Fruit fly (Drosophila melanogaster) whole organism, embryonic: ENCODE data around the gene Sec20.
A peak's percentile ranks its signal among the peaks of the same experiment; 100 is the strongest.

Experiments
- Atf3 ChIP-seq: fragments of 200-800 bp; sonication (Bioruptor generic); optimal IDR thresholded peaks from 3 replicates; lab custom pipeline; 2016; ENCODE audit warnings: missing biosample characterization, missing genetic modification characterization
- Awh ChIP-seq: fragments of 200-800 bp; sonication (Bioruptor generic); IDR thresholded peaks from 2 replicates; pipeline ENCODE4, ENCODE4 v1.3.6; 2022; ENCODE audit warnings: missing biosample characterization, missing genetic modification characterization
- CG10431 ChIP-seq: fragments of 200-800 bp; sonication (Bioruptor generic); optimal IDR thresholded peaks from 3 replicates; lab custom pipeline; 2018; ENCODE audit warnings: missing biosample characterization, mild to moderate bottlenecking, missing genetic modification characterization
- CG12071 ChIP-seq: fragments of 200-800 bp; sonication (Bioruptor generic); optimal IDR thresholded peaks from 3 replicates; lab custom pipeline; 2018; ENCODE audit warnings: missing biosample characterization, mild to moderate bottlenecking, missing genetic modification characterization
- CG13624 ChIP-seq: fragments of 200-800 bp; sonication (Bioruptor generic); optimal IDR thresholded peaks from 2 replicates; lab custom pipeline; 2016; ENCODE audit warnings: missing biosample characterization, missing genetic modification characterization
- CG15601 ChIP-seq: fragments of 200-800 bp; sonication (Bioruptor generic); optimal IDR thresholded peaks from 3 replicates; lab custom pipeline; 2019; ENCODE audit warnings: missing biosample characterization, mild to moderate bottlenecking, missing genetic modification characterization, moderate library complexity
- CG17829 ChIP-seq: fragments of 200-800 bp; optimal IDR thresholded peaks from 2 replicates; lab custom pipeline; 2019; ENCODE audit warnings: missing biosample characterization, mild to moderate bottlenecking, missing genetic modification characterization, moderate library complexity
- CG17912 ChIP-seq: fragments of 200-800 bp; sonication (Bioruptor generic); optimal IDR thresholded peaks from 2 replicates; lab custom pipeline; 2018; ENCODE audit warnings: missing biosample characterization, mild to moderate bottlenecking, missing genetic modification characterization
- CG2199 ChIP-seq: fragments of 200-800 bp; sonication (Bioruptor generic); IDR thresholded peaks from 3 replicates; pipeline ENCODE4 v1.3.6; 2022; ENCODE audit warnings: missing biosample characterization, missing genetic modification characterization
- CG2875 ChIP-seq: fragments of 200-800 bp; sonication (Bioruptor generic); optimal IDR thresholded peaks from 2 replicates; lab custom pipeline; 2017; ENCODE audit warnings: missing biosample characterization, mild to moderate bottlenecking, missing genetic modification characterization, missing genetic modification reagents
- CG34376 ChIP-seq: fragments of 200-800 bp; sonication (Bioruptor generic); optimal IDR thresholded peaks from 2 replicates; lab custom pipeline; 2018; ENCODE audit warnings: missing biosample characterization, mild to moderate bottlenecking, missing genetic modification characterization
- CG4424 ChIP-seq: fragments of 200-800 bp; sonication (Bioruptor generic); optimal IDR thresholded peaks from 3 replicates; lab custom pipeline; 2016; ENCODE audit warnings: missing biosample characterization, missing genetic modification characterization
- CG6654 ChIP-seq: fragments of 200-800 bp; sonication (Bioruptor generic); optimal IDR thresholded peaks from 2 replicates; lab custom pipeline; 2017; ENCODE audit warnings: missing biosample characterization, mild to moderate bottlenecking, missing genetic modification characterization
- CG7745 ChIP-seq: fragments of 200-800 bp; sonication (Bioruptor generic); optimal IDR thresholded peaks from 2 replicates; lab custom pipeline; 2018; ENCODE audit warnings: missing biosample characterization, mild to moderate bottlenecking, missing genetic modification characterization, moderate library complexity
- CG9932 ChIP-seq: fragments of 200-800 bp; sonication (Bioruptor generic); IDR thresholded peaks from 2 replicates; pipeline ENCODE4 v1.3.6; 2022; ENCODE audit warnings: missing biosample characterization, missing genetic modification characterization
- CrebB ChIP-seq: fragments of 200-800 bp; sonication (Bioruptor generic); optimal IDR thresholded peaks from 3 replicates; lab custom pipeline; 2018; ENCODE audit warnings: missing biosample characterization, mild to moderate bottlenecking, missing genetic modification characterization
- Dad ChIP-seq: fragments of 200-800 bp; sonication (Bioruptor generic); optimal IDR thresholded peaks from 3 replicates; lab custom pipeline; 2016; ENCODE audit warnings: missing biosample characterization, missing genetic modification characterization
- Dref ChIP-seq: fragments of 200-800 bp; sonication (Bioruptor generic); IDR thresholded peaks from 2 replicates; pipeline ENCODE4 v1.3.6; 2022; ENCODE audit warnings: missing biosample characterization, missing genetic modification characterization
- Gug ChIP-seq: fragments of 200-800 bp; sonication (Bioruptor generic); IDR thresholded peaks from 4 replicates; pipeline ENCODE4 v1.3.6; 2022; ENCODE audit warnings: missing biosample characterization, missing genetic modification characterization
- Hr39 ChIP-seq: fragments of >200 bp; optimal IDR thresholded peaks from 2 replicates; lab custom pipeline; 2017
- Med ChIP-seq: fragments of 200-800 bp; sonication (Bioruptor generic); peaks from one replicate; lab custom pipeline; 2016; ENCODE audit warnings: missing biosample characterization, missing genetic modification characterization, mild to moderate bottlenecking, inconsistent platforms, moderate library complexity
- Nf-YC ChIP-seq: fragments of 200-800 bp; optimal IDR thresholded peaks from 3 replicates; lab custom pipeline; 2019; ENCODE audit warnings: missing biosample characterization, mild to moderate bottlenecking, missing genetic modification characterization, moderate library complexity
- Ptx1 ChIP-seq: fragments of 200-800 bp; sonication (Bioruptor generic); IDR thresholded peaks from 2 replicates; pipeline ENCODE4 v1.3.6; 2022; ENCODE audit warnings: missing biosample characterization, missing genetic modification characterization
- Sin3A ChIP-seq: fragments of >200 bp; optimal IDR thresholded peaks from 2 replicates; lab custom pipeline; 2018
- Sry-δ ChIP-seq: fragments of 200-800 bp; sonication (Bioruptor generic); optimal IDR thresholded peaks from 2 replicates; lab custom pipeline; 2016; ENCODE audit warnings: missing biosample characterization, missing genetic modification characterization
- ac ChIP-seq: fragments of 200-800 bp; sonication (Bioruptor generic); optimal IDR thresholded peaks from 3 replicates; lab custom pipeline; 2017; ENCODE audit warnings: missing biosample characterization, mild to moderate bottlenecking, missing genetic modification characterization
- ap ChIP-seq: fragments of 200-800 bp; sonication (Bioruptor generic); IDR thresholded peaks from 2 replicates; pipeline ENCODE4 v1.3.6; 2022; ENCODE audit warnings: missing biosample characterization, missing genetic modification characterization
- bigmax ChIP-seq: fragments of 200-800 bp; sonication (Bioruptor generic); optimal IDR thresholded peaks from 2 replicates; lab custom pipeline; 2018; ENCODE audit warnings: missing biosample characterization, mild to moderate bottlenecking, missing genetic modification characterization
- cwo ChIP-seq: fragments of 200-800 bp; sonication (Bioruptor generic); optimal IDR thresholded peaks from 3 replicates; lab custom pipeline; 2017; ENCODE audit warnings: missing biosample characterization, missing genetic modification characterization, mild to moderate bottlenecking, moderate library complexity, missing genetic modification reagents
- en ChIP-seq: fragments of 200-800 bp; sonication (Bioruptor generic); optimal IDR thresholded peaks from 2 replicates; lab custom pipeline; 2016; ENCODE audit warnings: missing biosample characterization, missing genetic modification characterization
- exex ChIP-seq: fragments of 200-800 bp; sonication (Bioruptor generic); optimal IDR thresholded peaks from 4 replicates; lab custom pipeline; 2018; ENCODE audit warnings: missing biosample characterization, mild to moderate bottlenecking, missing genetic modification characterization, moderate library complexity
- ftz-f1 ChIP-seq: fragments of 200-800 bp; sonication (Bioruptor generic); optimal IDR thresholded peaks from 2 replicates; lab custom pipeline; 2016; ENCODE audit warnings: missing biosample characterization, missing genetic modification characterization
- gcm2 ChIP-seq: fragments of 200-800 bp; sonication (Bioruptor generic); optimal IDR thresholded peaks from 2 replicates; lab custom pipeline; 2016; ENCODE audit warnings: missing biosample characterization, missing genetic modification characterization
- grn ChIP-seq: fragments of 200-800 bp; sonication (Bioruptor generic); optimal IDR thresholded peaks from 3 replicates; lab custom pipeline; 2017; ENCODE audit warnings: missing biosample characterization, missing genetic modification characterization
- inv ChIP-seq: fragments of 200-800 bp; sonication (Bioruptor generic); IDR thresholded peaks from 2 replicates; pipeline ENCODE4 v1.3.6; 2022; ENCODE audit warnings: missing biosample characterization, missing genetic modification characterization; ENCODE audit not compliant: partially characterized antibody
- kah ChIP-seq: fragments of 200-800 bp; sonication (Bioruptor generic); optimal IDR thresholded peaks from 2 replicates; lab custom pipeline; 2018; ENCODE audit warnings: missing biosample characterization, mild to moderate bottlenecking, missing genetic modification characterization
- mirr ChIP-seq: fragments of 200-800 bp; sonication (Bioruptor generic); optimal IDR thresholded peaks from 3 replicates; lab custom pipeline; 2018; ENCODE audit warnings: missing biosample characterization, mild to moderate bottlenecking, missing genetic modification characterization
- onecut ChIP-seq: fragments of 200-800 bp; sonication (Bioruptor generic); IDR thresholded peaks from 2 replicates; pipeline ENCODE4 v1.3.6; 2022; ENCODE audit warnings: missing biosample characterization, missing genetic modification characterization
- pnt ChIP-seq: fragments of 200-800 bp; sonication (Bioruptor generic); optimal IDR thresholded peaks from 3 replicates; lab custom pipeline; 2016; ENCODE audit warnings: missing biosample characterization, missing genetic modification characterization
- ro ChIP-seq: fragments of 200-800 bp; sonication (Bioruptor generic); IDR thresholded peaks from 2 replicates; pipeline ENCODE4 v1.3.6; 2022; ENCODE audit warnings: missing biosample characterization, missing genetic modification characterization
- row ChIP-seq: fragments of 200-800 bp; sonication (Bioruptor generic); IDR thresholded peaks from 3 replicates; pipeline ENCODE4 v1.3.6; 2022; ENCODE audit warnings: missing biosample characterization, missing genetic modification characterization
- sob ChIP-seq: fragments of 200-800 bp; sonication (Bioruptor generic); IDR thresholded peaks from 2 replicates; pipeline ENCODE4 v1.3.6; 2022; ENCODE audit warnings: missing biosample characterization, missing genetic modification characterization
- sug ChIP-seq: fragments of 200-800 bp; optimal IDR thresholded peaks from 2 replicates; lab custom pipeline; 2019; ENCODE audit warnings: missing biosample characterization, mild to moderate bottlenecking, missing genetic modification characterization, moderate library complexity
- tgo ChIP-seq: fragments of 200-800 bp; sonication (Bioruptor generic); IDR thresholded peaks from 3 replicates; pipeline ENCODE4 v1.3.6; 2022; ENCODE audit warnings: missing biosample characterization, missing genetic modification characterization
- trem ChIP-seq: fragments of 200-800 bp; optimal IDR thresholded peaks from 3 replicates; lab custom pipeline; 2019; ENCODE audit warnings: missing biosample characterization, mild to moderate bottlenecking, missing genetic modification characterization, moderate library complexity
- ttk ChIP-seq: fragments of 200-800 bp; sonication (Bioruptor generic); IDR thresholded peaks from 2 replicates; pipeline ENCODE4 v2.1.2; 2022; ENCODE audit warnings: missing biosample characterization, missing genetic modification characterization

The Sec20 gene

dm6 chr3R:5853032-5853431 lies 28.7 kb upstream of the Sec20 start, which contains the start of gene CG34287:
TSS of gene CG34287 (plus strand) at chr3R:5853332.
- no peak for TF ChIP-seq CG9932 (GFP tag; lab: Robert Waterston, UW)
- TF ChIP-seq, all 482 proteins: peak for 0

- TF ChIP-seq sob (GFP tag; lab: Robert Waterston, UW) (no peak), CG12071 (GFP tag; lab: Kevin White, UChicago) (no peak)
Observed at dm6 chr3R:5846570-5847270, 22.4 kb upstream of the Sec20 start, which contains the start of gene CG14676. TSS of gene CG14676 (plus strand) at chr3R:5847220.

- TF ChIP-seq CG10431 (GFP tag; lab: Kevin White, UChicago) = no peak
- no peak for TF ChIP-seq Sin3A (lab: Kevin White, UChicago)
- TF ChIP-seq ac (GFP tag; lab: Kevin White, UChicago) = no peak
- no peak for TF ChIP-seq Atf3 (GFP tag; lab: Kevin White, UChicago)
- TF ChIP-seq cwo (GFP tag; lab: Kevin White, UChicago) = no peak
- no peak for TF ChIP-seq Hr39 (lab: Kevin White, UChicago)
- TF ChIP-seq ttk (GFP tag; lab: Robert Waterston, UW) = no peak
- peak; percentile 12 for TF ChIP-seq grn (GFP tag; lab: Kevin White, UChicago)
- no peak for TF ChIP-seq en (GFP tag; lab: Kevin White, UChicago)
- no peak for TF ChIP-seq pnt (GFP tag; lab: Kevin White, UChicago)
- peak; percentile 64; the same call in 1 of the 3 replicates for TF ChIP-seq CG2199 (GFP tag; lab: Robert Waterston, UW)
- TF ChIP-seq CG17912 = no peak
- TF ChIP-seq CG17829 (tag; lab: Kevin White, UChicago) = no peak
- no peak for TF ChIP-seq kah (GFP tag; lab: Kevin White, UChicago)
- no peak for TF ChIP-seq Gug (GFP tag; lab: Robert Waterston, UW)
- TF ChIP-seq, all 482 proteins: peak for 2
Observed at dm6 chr3R:5843516-5843915, 19.2 kb upstream of the Sec20 start.

DNA sequence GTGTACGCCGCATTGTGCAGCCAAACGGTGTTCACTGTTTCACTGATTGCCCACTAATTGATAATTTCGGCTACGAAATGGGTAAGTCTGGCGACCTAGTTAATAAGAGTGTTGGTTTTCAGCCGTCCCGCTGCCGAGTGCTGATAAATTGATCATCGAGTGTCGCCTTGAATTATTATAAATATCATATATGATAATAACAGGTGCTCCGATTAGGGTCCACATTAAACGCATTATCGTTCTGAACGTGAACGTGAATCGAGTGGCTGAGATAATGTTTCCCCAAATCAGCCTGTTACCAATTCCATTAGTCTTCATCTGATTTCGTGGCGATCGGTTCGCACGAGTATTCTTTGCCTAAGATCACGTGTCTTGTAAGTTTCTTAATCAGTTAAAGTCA lies 17.0 kb upstream of the Sec20 start:
- TF ChIP-seq ro (GFP tag; lab: Robert Waterston, UW) (no peak), Dref (GFP tag; lab: Robert Waterston, UW) (no peak), CG4424 (GFP tag; lab: Kevin White, UChicago) (no peak), CG15601 (tag; lab: Kevin White, UChicago) (no peak), trem (tag; lab: Kevin White, UChicago) (no peak), CG2875 (GFP tag; lab: Kevin White, UChicago) (no peak), ap (GFP tag; lab: Robert Waterston, UW) (no peak), Ptx1 (GFP tag; lab: Robert Waterston, UW) (no peak), ftz-f1 (no peak), row (GFP tag; lab: Robert Waterston, UW) (no peak), CG13624 (GFP tag; lab: Kevin White, UChicago) (no peak), Nf-YC (no peak), bigmax (GFP tag; lab: Kevin White, UChicago) (no peak), Sry-δ (GFP tag; lab: Kevin White, UChicago) (no peak), grn (GFP tag; lab: Kevin White, UChicago) (peak; percentile 82), cwo (GFP tag; lab: Kevin White, UChicago) (peak; percentile 88), tgo (GFP tag; lab: Robert Waterston, UW) (no peak), CG34376 (GFP tag; lab: Kevin White, UChicago) (peak; percentile 73), sug (tag; lab: Kevin White, UChicago) (peak; percentile 74), Awh (GFP tag; lab: Robert Waterston, UW) (no peak), mirr (GFP tag; lab: Kevin White, UChicago) (peak; percentile 75), onecut (GFP tag; lab: Robert Waterston, UW) (no peak), exex (tag; lab: Kevin White, UChicago) (peak; percentile 96), gcm2 (no peak), CG7745 (tag; lab: Kevin White, UChicago) (no peak), inv (GFP tag; lab: Robert Waterston, UW) (no peak), CrebB (tag; lab: Kevin White, UChicago) (no peak), CG6654 (GFP tag; lab: Kevin White, UChicago) (no peak), Med (peak; percentile 21), Dad (GFP tag; lab: Kevin White, UChicago) (no peak)
